Worm (Caenorhabditis elegans) whole organism, L3 larva: Measurements from ENCODE around the gene Y53F4B.7.

ENCODE experiments used
- R02D3.7 ChIP-seq: fragments of 150-350 bp; optimal IDR thresholded peaks from 2 replicates; lab custom pipeline; 2014; ENCODE audit warnings: missing biosample characterization, missing genetic modification characterization
- ZK546.5 ChIP-seq: sonication (generic microtip); optimal IDR thresholded peaks from 2 replicates; lab custom pipeline; 2017; ENCODE audit warnings: missing biosample characterization, missing genetic modification characterization
- aly-2 ChIP-seq: fragments of 150-350 bp; optimal IDR thresholded peaks from 2 replicates; lab custom pipeline; 2014; ENCODE audit warnings: missing biosample characterization, missing genetic modification characterization
- ama-1 ChIP-seq: fragments of 150-350 bp; optimal IDR thresholded peaks from 2 replicates; lab custom pipeline; 2018
- ceh-82 ChIP-seq: fragments of 150-350 bp; optimal IDR thresholded peaks from 2 replicates; lab custom pipeline; 2014; ENCODE audit warnings: missing biosample characterization, missing genetic modification characterization
- ceh-9 ChIP-seq: sonication (generic microtip); optimal IDR thresholded peaks from 2 replicates; lab custom pipeline; 2018; ENCODE audit warnings: missing biosample characterization, missing genetic modification characterization
- daf-12 ChIP-seq: fragments of 150-350 bp; optimal IDR thresholded peaks from 2 replicates; lab custom pipeline; 2014; ENCODE audit warnings: missing biosample characterization, missing genetic modification reagents, missing genetic modification characterization
- egl-5 ChIP-seq: fragments of 150-350 bp; optimal IDR thresholded peaks from 2 replicates; lab custom pipeline; 2017; ENCODE audit warnings: missing biosample characterization, missing genetic modification reagents, missing genetic modification characterization, inconsistent platforms
- elt-1 ChIP-seq: fragments of 150-350 bp; optimal IDR thresholded peaks from 2 replicates; lab custom pipeline; 2014; ENCODE audit warnings: missing biosample characterization, missing genetic modification characterization
- elt-2 ChIP-seq: sonication (generic microtip); optimal IDR thresholded peaks from 2 replicates; lab custom pipeline; 2016; ENCODE audit warnings: missing genetic modification reagents, mild to moderate bottlenecking, missing genetic modification characterization, missing compliant biosample characterization
- elt-3 ChIP-seq, 3 experiments: fragments of 150-350 bp in 1 of 3; sonication (generic microtip) in 2 of 3; optimal IDR thresholded peaks; 2 replicates in 2 of 3; 4 replicates in 1 of 3; lab custom pipeline; 2014 to 2017; ENCODE audit warnings: missing biosample characterization in 3 of 3, missing genetic modification characterization in 3 of 3
- hmg-11 ChIP-seq: sonication (generic microtip); optimal IDR thresholded peaks from 2 replicates; lab custom pipeline; 2016; ENCODE audit warnings: missing genetic modification characterization, missing compliant biosample characterization
- jun-1 ChIP-seq: fragments of 150-350 bp; optimal IDR thresholded peaks from 2 replicates; lab custom pipeline; 2014; ENCODE audit warnings: missing biosample characterization, missing genetic modification reagents, missing genetic modification characterization
- lin-15B ChIP-seq: fragments of 150-350 bp; optimal IDR thresholded peaks from 2 replicates; lab custom pipeline; 2014; ENCODE audit warnings: missing biosample characterization, missing genetic modification characterization
- lin-39 ChIP-seq: fragments of 150-350 bp; optimal IDR thresholded peaks from 2 replicates; lab custom pipeline; 2018; ENCODE audit warnings: missing biosample characterization, missing genetic modification reagents, missing genetic modification characterization
- lsy-12 ChIP-seq: sonication (generic microtip); optimal IDR thresholded peaks from 2 replicates; lab custom pipeline; 2016; ENCODE audit warnings: mild to moderate bottlenecking, missing genetic modification characterization, missing compliant biosample characterization
- mdl-1 ChIP-seq: fragments of 150-350 bp; optimal IDR thresholded peaks from 2 replicates; lab custom pipeline; 2014; ENCODE audit warnings: missing biosample characterization, missing genetic modification characterization
- mml-1 ChIP-seq: fragments of 150-350 bp; sonication (generic microtip); optimal IDR thresholded peaks from 3 replicates; lab custom pipeline; 2014; ENCODE audit warnings: missing biosample characterization, missing genetic modification characterization
- nhr-12 ChIP-seq: fragments of 150-350 bp; optimal IDR thresholded peaks from 2 replicates; lab custom pipeline; 2014; ENCODE audit warnings: missing biosample characterization, missing genetic modification characterization
- nhr-23 ChIP-seq: fragments of 150-350 bp; optimal IDR thresholded peaks from 2 replicates; lab custom pipeline; 2014; ENCODE audit warnings: missing biosample characterization, missing genetic modification reagents, missing genetic modification characterization
- nhr-237 ChIP-seq: fragments of 150-350 bp; optimal IDR thresholded peaks from 2 replicates; lab custom pipeline; 2014; ENCODE audit warnings: missing biosample characterization, missing genetic modification characterization
- nhr-25 ChIP-seq: sonication (generic microtip); optimal IDR thresholded peaks from 2 replicates; lab custom pipeline; 2017; ENCODE audit warnings: missing biosample characterization, missing genetic modification characterization
- nhr-28 ChIP-seq: fragments of 150-350 bp; optimal IDR thresholded peaks from 2 replicates; lab custom pipeline; 2014; ENCODE audit warnings: missing biosample characterization, missing genetic modification characterization
- nhr-43 ChIP-seq: sonication (generic microtip); optimal IDR thresholded peaks from 2 replicates; lab custom pipeline; 2016; ENCODE audit warnings: mild to moderate bottlenecking, missing genetic modification characterization, missing compliant biosample characterization; ENCODE audit not compliant: poor library complexity, severe bottlenecking
- nhr-67 ChIP-seq: fragments of 150-350 bp; optimal IDR thresholded peaks from 2 replicates; lab custom pipeline; 2014; ENCODE audit warnings: missing biosample characterization, missing genetic modification characterization
- nhr-77 ChIP-seq: fragments of 150-350 bp; optimal IDR thresholded peaks from 2 replicates; lab custom pipeline; 2014; ENCODE audit warnings: missing biosample characterization, missing genetic modification characterization
- pha-4 ChIP-seq: fragments of 150-350 bp; optimal IDR thresholded peaks from 2 replicates; lab custom pipeline; 2014; ENCODE audit warnings: missing biosample characterization, missing genetic modification reagents, missing genetic modification characterization
- pqm-1 ChIP-seq: fragments of 150-350 bp; optimal IDR thresholded peaks from 2 replicates; lab custom pipeline; 2017; ENCODE audit warnings: missing biosample characterization, missing genetic modification characterization, inconsistent platforms
- sea-2 ChIP-seq: fragments of 150-350 bp; sonication (generic microtip); optimal IDR thresholded peaks from 4 replicates; lab custom pipeline; 2014; ENCODE audit warnings: missing biosample characterization, missing genetic modification reagents, missing genetic modification characterization
- skn-1 ChIP-seq: fragments of 150-350 bp; optimal IDR thresholded peaks from 2 replicates; lab custom pipeline; 2014; ENCODE audit warnings: missing biosample characterization, missing genetic modification characterization
- snpc-4 ChIP-seq: fragments of 150-350 bp; optimal IDR thresholded peaks from 2 replicates; lab custom pipeline; 2014; ENCODE audit warnings: missing biosample characterization, missing genetic modification characterization
- unc-39 ChIP-seq: sonication (generic microtip); optimal IDR thresholded peaks from 4 replicates; lab custom pipeline; 2017; ENCODE audit warnings: missing biosample characterization, missing genetic modification characterization
- ztf-4 ChIP-seq: fragments of 150-350 bp; optimal IDR thresholded peaks from 2 replicates; lab custom pipeline; 2014; ENCODE audit warnings: missing biosample characterization, missing genetic modification characterization

Y53F4B.7 gene

ce11 chrII:15026389-15026788, 33.7 kb downstream of the Y53F4B.7 start:
- TF ChIP-seq nhr-12 (tag; lab: Kevin White, UChicago) (no peak), egl-5 (tag; lab: Kevin White, UChicago) (no peak), mml-1 (tag; lab: Kevin White, UChicago) (no peak), elt-2 (tag; lab: Kevin White, UChicago) (no peak), ZK546.5 (tag; lab: Kevin White, UChicago) (no peak), nhr-28 (no peak), R02D3.7 (no peak)

DNA sequence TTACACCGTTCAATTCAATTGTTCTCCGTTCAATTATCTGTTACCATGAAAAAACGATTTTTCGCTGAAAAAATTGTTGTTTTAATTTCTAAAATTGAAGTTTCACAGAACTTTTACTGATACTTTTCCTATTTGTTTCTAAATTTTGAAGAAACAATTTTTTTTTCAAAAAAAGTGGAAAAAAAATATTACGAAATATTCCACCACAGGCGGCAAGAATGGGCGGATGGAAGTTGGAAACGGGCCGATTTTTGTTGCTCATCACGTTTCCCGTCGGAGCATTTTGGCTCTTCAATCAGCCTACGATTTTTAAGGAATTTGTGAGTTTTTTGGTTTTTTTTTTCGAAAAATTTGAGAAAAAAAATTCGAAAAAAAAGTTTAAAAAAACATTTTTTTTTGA, 45.1 kb downstream of the Y53F4B.7 start, which contains the start of gene Y53F4B.14:
Gene Y53F4B.14 (plus strand): TSS at position 210 of the 400 bp plus-strand sequence.
- TF ChIP-seq ztf-4 (tag; lab: Kevin White, UChicago) = no peak
- no peak for TF ChIP-seq R02D3.7
- no peak for TF ChIP-seq daf-12 (tag; lab: Kevin White, UChicago)
- no peak for TF ChIP-seq nhr-237
- TF ChIP-seq ama-1 = no peak
- TF ChIP-seq lin-15B (tag; lab: Kevin White, UChicago) = no peak
- no peak for TF ChIP-seq jun-1 (tag; lab: Kevin White, UChicago)
- TF ChIP-seq sea-2 (GFP tag; lab: Kevin White, UChicago) = no peak
- no peak for TF ChIP-seq aly-2 (tag; lab: Kevin White, UChicago)
- TF ChIP-seq nhr-12 (tag; lab: Kevin White, UChicago) = no peak
- TF ChIP-seq pha-4 (tag; lab: Kevin White, UChicago) = no peak
- no peak for TF ChIP-seq nhr-25
- no peak for TF ChIP-seq skn-1 (tag; lab: Kevin White, UChicago)
- no peak for TF ChIP-seq hmg-11

ce11 chrII:15039104-15039503, 46.4 kb downstream of the Y53F4B.7 start, which contains the start of gene trip-4:
trip-4 (plus strand) TSS chrII:15039404.
- TF ChIP-seq lin-39 (tag; lab: Kevin White, UChicago) (no peak), pqm-1 (tag; lab: Kevin White, UChicago) (no peak), mdl-1 (no peak), nhr-77 (tag; lab: Kevin White, UChicago) (no peak), nhr-67 (tag; lab: Kevin White, UChicago) (no peak), snpc-4 (no peak), lsy-12 (tag; lab: Kevin White, UChicago) (no peak), ZK546.5 (tag; lab: Kevin White, UChicago) (no peak), unc-39 (tag; lab: Kevin White, UChicago) (no peak), pha-4 (tag; lab: Kevin White, UChicago) (no peak), ceh-82 (tag; lab: Kevin White, UChicago) (no peak), ama-1 (no peak), ceh-9 (tag; lab: Kevin White, UChicago) (no peak), elt-1 (tag; lab: Kevin White, UChicago) (no peak)

- TF ChIP-seq nhr-23 (tag; lab: Kevin White, UChicago) = no peak
- no peak for TF ChIP-seq nhr-43 (tag; lab: Kevin White, UChicago)
- TF ChIP-seq R02D3.7 = no peak
- TF ChIP-seq pqm-1 (tag; lab: Kevin White, UChicago) = no peak
- TF ChIP-seq elt-3 (tag; optimal IDR thresholded peaks at IDR 0.05; lab: Kevin White, UChicago) = no peak
These were observed 49.6 kb downstream of the Y53F4B.7 start for ce11 chrII:15042310-15042709.

- TF ChIP-seq lin-39 (tag; lab: Kevin White, UChicago) = peak; percentile 50
These were observed 50.1 kb downstream of the Y53F4B.7 start for ce11 chrII:15042783-15043182.
